Fruit fly (Drosophila melanogaster) whole organism, embryonic: ENCODE data around the gene CecB.
A peak's percentile ranks its signal among the peaks of the same experiment; 100 is the strongest.

Experiments used
- Adf1 ChIP-seq: fragments of 200-800 bp; sonication (Bioruptor generic); IDR thresholded peaks from 2 replicates; pipeline ENCODE4 v1.3.6; 2022; ENCODE audit warnings: missing biosample characterization, missing genetic modification characterization
- Antp ChIP-seq: fragments of 200-800 bp; sonication (Bioruptor generic); optimal IDR thresholded peaks from 3 replicates; lab custom pipeline; 2016; ENCODE audit warnings: missing biosample characterization, missing genetic modification characterization
- Blimp-1 ChIP-seq: fragments of 200-800 bp; sonication (Bioruptor generic); optimal IDR thresholded peaks from 3 replicates; lab custom pipeline; 2018; ENCODE audit warnings: missing biosample characterization, missing genetic modification characterization, mild to moderate bottlenecking, moderate library complexity, missing genetic modification reagents
- CG10209 ChIP-seq: fragments of 200-800 bp; sonication (Bioruptor generic); optimal IDR thresholded peaks from 3 replicates; lab custom pipeline; 2017; ENCODE audit warnings: missing biosample characterization, mild to moderate bottlenecking, missing genetic modification characterization, missing genetic modification reagents
- CG10267 ChIP-seq: fragments of 200-800 bp; sonication (Bioruptor generic); optimal IDR thresholded peaks from 2 replicates; lab custom pipeline; 2018; ENCODE audit warnings: missing biosample characterization, mild to moderate bottlenecking, missing genetic modification characterization, moderate library complexity
- CG11456 ChIP-seq: fragments of 200-800 bp; sonication (Bioruptor generic); IDR thresholded peaks from 3 replicates; pipeline ENCODE4 v1.3.6; 2022; ENCODE audit warnings: missing biosample characterization, missing genetic modification characterization
- CG12942 ChIP-seq: fragments of 200-800 bp; sonication (Bioruptor generic); optimal IDR thresholded peaks from 3 replicates; lab custom pipeline; 2016; ENCODE audit warnings: missing biosample characterization, missing genetic modification characterization
- CG1602 ChIP-seq: fragments of 200-800 bp; sonication (Bioruptor generic); optimal IDR thresholded peaks from 3 replicates; lab custom pipeline; 2016; ENCODE audit warnings: missing biosample characterization, missing genetic modification characterization
- CG1647 ChIP-seq: fragments of 200-800 bp; sonication (Bioruptor generic); optimal IDR thresholded peaks from 3 replicates; lab custom pipeline; 2016; ENCODE audit warnings: missing biosample characterization, missing genetic modification characterization
- CG17328 ChIP-seq: fragments of 200-800 bp; sonication (Bioruptor generic); IDR thresholded peaks from 2 replicates; pipeline ENCODE4 v1.3.6; 2022; ENCODE audit warnings: missing biosample characterization, missing genetic modification characterization
- CG18599 ChIP-seq: fragments of 200-800 bp; sonication (Bioruptor generic); optimal IDR thresholded peaks from 3 replicates; lab custom pipeline; 2017; ENCODE audit warnings: missing biosample characterization, missing genetic modification characterization, mild to moderate bottlenecking, moderate library complexity, missing genetic modification reagents
- CG30431 ChIP-seq: fragments of 200-800 bp; sonication (Bioruptor generic); optimal IDR thresholded peaks from 2 replicates; lab custom pipeline; 2017; ENCODE audit warnings: missing biosample characterization, missing genetic modification characterization
- CG34422 ChIP-seq: fragments of 200-800 bp; sonication (Bioruptor generic); IDR thresholded peaks from 3 replicates; pipeline ENCODE4 v1.3.6; 2022; ENCODE audit warnings: missing biosample characterization, missing genetic modification characterization
- CG3726 ChIP-seq: fragments of 200-800 bp; sonication (Bioruptor generic); IDR thresholded peaks from 3 replicates; pipeline ENCODE4, ENCODE4 v1.3.6; 2022; ENCODE audit warnings: missing biosample characterization, missing genetic modification characterization
- CG3838 ChIP-seq: fragments of 200-800 bp; sonication (Bioruptor generic); optimal IDR thresholded peaks from 3 replicates; lab custom pipeline; 2016; ENCODE audit warnings: missing biosample characterization, missing genetic modification characterization
- CG4404 ChIP-seq: fragments of 200-800 bp; sonication (Bioruptor generic); IDR thresholded peaks from 2 replicates; pipeline ENCODE4 v1.3.6; 2022; ENCODE audit warnings: missing biosample characterization, missing genetic modification characterization
- CG8359 ChIP-seq: fragments of 200-800 bp; sonication (Bioruptor generic); optimal IDR thresholded peaks from 2 replicates; lab custom pipeline; 2017; ENCODE audit warnings: missing biosample characterization, mild to moderate bottlenecking, missing genetic modification characterization, borderline replicate concordance
- CG8388 ChIP-seq: fragments of 200-800 bp; sonication (Bioruptor generic); optimal IDR thresholded peaks from 2 replicates; lab custom pipeline; 2019; ENCODE audit warnings: missing biosample characterization, mild to moderate bottlenecking, missing genetic modification characterization, moderate library complexity
- Camta ChIP-seq: fragments of 200-800 bp; sonication (Bioruptor generic); optimal IDR thresholded peaks from 2 replicates; lab custom pipeline; 2016; ENCODE audit warnings: missing biosample characterization, missing genetic modification characterization
- Chrac-16 ChIP-seq: fragments of 200-800 bp; sonication (Bioruptor generic); optimal IDR thresholded peaks from 3 replicates; lab custom pipeline; 2016; ENCODE audit warnings: missing biosample characterization, missing genetic modification characterization
- Dll ChIP-seq: fragments of 200-800 bp; sonication (Bioruptor generic); IDR thresholded peaks from 4 replicates; pipeline ENCODE4 v1.3.6; 2022; ENCODE audit warnings: missing biosample characterization, missing genetic modification characterization; ENCODE audit not compliant: partially characterized antibody
- ERR ChIP-seq: fragments of 200-800 bp; sonication (Bioruptor generic); optimal IDR thresholded peaks from 2 replicates; lab custom pipeline; 2016; ENCODE audit warnings: missing biosample characterization, missing genetic modification characterization
- Fer2 ChIP-seq: fragments of 200-800 bp; sonication (Bioruptor generic); optimal IDR thresholded peaks from 2 replicates; lab custom pipeline; 2018; ENCODE audit warnings: missing biosample characterization, mild to moderate bottlenecking, missing genetic modification characterization, moderate library complexity
- GATAe ChIP-seq: fragments of 200-800 bp; sonication (Bioruptor generic); conservative IDR thresholded peaks from 2 replicates; pipeline ENCODE4 v1.3.6; 2022; ENCODE audit warnings: missing biosample characterization, missing genetic modification characterization
- Med ChIP-seq: fragments of 200-800 bp; sonication (Bioruptor generic); peaks from one replicate; lab custom pipeline; 2016; ENCODE audit warnings: missing biosample characterization, missing genetic modification characterization, mild to moderate bottlenecking, inconsistent platforms, moderate library complexity
- Myb ChIP-seq: fragments of 200-800 bp; sonication (Bioruptor generic); optimal IDR thresholded peaks from 2 replicates; lab custom pipeline; 2016; ENCODE audit warnings: missing biosample characterization, missing genetic modification characterization
- NC2β ChIP-seq: fragments of 200-800 bp; sonication (Bioruptor generic); optimal IDR thresholded peaks from 2 replicates; lab custom pipeline; 2016; ENCODE audit warnings: missing biosample characterization, missing genetic modification characterization
- Neu2 ChIP-seq: fragments of 200-800 bp; sonication (Bioruptor generic); optimal IDR thresholded peaks from 3 replicates; lab custom pipeline; 2016; ENCODE audit warnings: missing biosample characterization, missing genetic modification characterization, borderline replicate concordance
- Ptx1 ChIP-seq: fragments of 200-800 bp; sonication (Bioruptor generic); IDR thresholded peaks from 2 replicates; pipeline ENCODE4 v1.3.6; 2022; ENCODE audit warnings: missing biosample characterization, missing genetic modification characterization
- Rfx ChIP-seq: fragments of 200-800 bp; sonication (Bioruptor generic); IDR thresholded peaks from 2 replicates; pipeline ENCODE4 v1.3.6; 2022; ENCODE audit warnings: missing biosample characterization, missing genetic modification characterization
- ap ChIP-seq: fragments of 200-800 bp; sonication (Bioruptor generic); IDR thresholded peaks from 2 replicates; pipeline ENCODE4 v1.3.6; 2022; ENCODE audit warnings: missing biosample characterization, missing genetic modification characterization
- bsh ChIP-seq, 2 experiments: fragments of 200-800 bp; sonication (Bioruptor generic); optimal IDR thresholded peaks; 2 replicates each; lab custom pipeline; 2017 to 2018; ENCODE audit warnings: mild to moderate bottlenecking in 2 of 2, missing biosample characterization in 2 of 2, missing genetic modification characterization in 2 of 2, moderate library complexity in 1 of 2
- chinmo ChIP-seq: fragments of 200-800 bp; sonication (Bioruptor generic); IDR thresholded peaks from 4 replicates; pipeline ENCODE4 v1.3.6; 2022; ENCODE audit warnings: missing biosample characterization, missing genetic modification characterization; ENCODE audit not compliant: partially characterized antibody
- croc ChIP-seq: fragments of 200-800 bp; sonication (Bioruptor generic); conservative IDR thresholded peaks from 3 replicates; pipeline ENCODE4 v1.3.6; 2022; ENCODE audit warnings: missing biosample characterization, missing genetic modification characterization
- crol ChIP-seq: fragments of 200-800 bp; sonication (Bioruptor generic); IDR thresholded peaks from 2 replicates; pipeline ENCODE4 v1.3.6; 2022; ENCODE audit warnings: missing biosample characterization, missing genetic modification characterization
- disco-r ChIP-seq: fragments of 200-800 bp; sonication (Bioruptor generic); optimal IDR thresholded peaks from 2 replicates; lab custom pipeline; 2016; ENCODE audit warnings: missing biosample characterization, missing genetic modification characterization
- en ChIP-seq: fragments of 200-800 bp; sonication (Bioruptor generic); optimal IDR thresholded peaks from 2 replicates; lab custom pipeline; 2016; ENCODE audit warnings: missing biosample characterization, missing genetic modification characterization
- eyg ChIP-seq: fragments of 200-800 bp; sonication (Bioruptor generic); optimal IDR thresholded peaks from 3 replicates; lab custom pipeline; 2016; ENCODE audit warnings: missing biosample characterization, missing genetic modification characterization
- gem ChIP-seq: fragments of 200-800 bp; sonication (Bioruptor generic); optimal IDR thresholded peaks from 2 replicates; lab custom pipeline; 2019; ENCODE audit warnings: missing biosample characterization, mild to moderate bottlenecking, missing genetic modification characterization, moderate library complexity
- gt ChIP-seq: fragments of 200-800 bp; sonication (Bioruptor generic); IDR thresholded peaks from 2 replicates; pipeline ENCODE4 v1.3.6; 2022; ENCODE audit warnings: missing biosample characterization, missing genetic modification characterization
- hth ChIP-seq: fragments of >200 bp; optimal IDR thresholded peaks from 2 replicates; lab custom pipeline; 2017; ENCODE audit warnings: inconsistent platforms
- klu ChIP-seq: fragments of 200-800 bp; sonication (Bioruptor generic); IDR thresholded peaks from 2 replicates; pipeline ENCODE4 v1.3.6; 2022; ENCODE audit warnings: missing biosample characterization, missing genetic modification characterization
- maf-S ChIP-seq: fragments of 200-800 bp; sonication (Bioruptor generic); optimal IDR thresholded peaks from 2 replicates; lab custom pipeline; 2016; ENCODE audit warnings: missing biosample characterization, missing genetic modification characterization
- onecut ChIP-seq: fragments of 200-800 bp; sonication (Bioruptor generic); IDR thresholded peaks from 2 replicates; pipeline ENCODE4 v1.3.6; 2022; ENCODE audit warnings: missing biosample characterization, missing genetic modification characterization
- org-1 ChIP-seq: fragments of 200-800 bp; sonication (Bioruptor generic); optimal IDR thresholded peaks from 2 replicates; lab custom pipeline; 2017; ENCODE audit warnings: missing biosample characterization, missing genetic modification characterization
- row ChIP-seq: fragments of 200-800 bp; sonication (Bioruptor generic); IDR thresholded peaks from 3 replicates; pipeline ENCODE4 v1.3.6; 2022; ENCODE audit warnings: missing biosample characterization, missing genetic modification characterization
- sc ChIP-seq, 3 experiments: fragments of >200 bp in 2 of 3; fragments of 200-800 bp in 1 of 3; sonication (Bioruptor generic) in 1 of 3; optimal IDR thresholded peaks; 2 replicates in 2 of 3; 3 replicates in 1 of 3; lab custom pipeline; 2017; ENCODE audit warnings: mild to moderate bottlenecking in 1 of 3, missing biosample characterization in 1 of 3, missing genetic modification characterization in 1 of 3, missing genetic modification reagents in 1 of 3
- sima ChIP-seq: fragments of 200-800 bp; sonication (Bioruptor generic); optimal IDR thresholded peaks from 2 replicates; lab custom pipeline; 2016; ENCODE audit warnings: missing biosample characterization, missing genetic modification characterization
- slp2 ChIP-seq: fragments of 200-800 bp; sonication (Bioruptor generic); optimal IDR thresholded peaks from 2 replicates; lab custom pipeline; 2016; ENCODE audit warnings: missing biosample characterization, missing genetic modification characterization
- so ChIP-seq: fragments of 200-800 bp; sonication (Bioruptor generic); IDR thresholded peaks from 3 replicates; pipeline ENCODE4 v1.3.6; 2022; ENCODE audit warnings: missing biosample characterization, missing genetic modification characterization
- sob ChIP-seq: fragments of 200-800 bp; sonication (Bioruptor generic); IDR thresholded peaks from 2 replicates; pipeline ENCODE4 v1.3.6; 2022; ENCODE audit warnings: missing biosample characterization, missing genetic modification characterization
- trem ChIP-seq: fragments of 200-800 bp; optimal IDR thresholded peaks from 3 replicates; lab custom pipeline; 2019; ENCODE audit warnings: missing biosample characterization, mild to moderate bottlenecking, missing genetic modification characterization, moderate library complexity

The CecB gene

dm6 chr3R:30195606-30196049, 18.0 kb downstream of the CecB start (continued):
- no peak for TF ChIP-seq GATAe (GFP tag; lab: Robert Waterston, UW)
- TF ChIP-seq chinmo = peak; percentile 31; the same call in 1 of the 4 replicates
- TF ChIP-seq croc = no peak
- TF ChIP-seq CG18599 (GFP tag; lab: Kevin White, UChicago) = peak; percentile 73
- no peak for TF ChIP-seq hth
- no peak for TF ChIP-seq Neu2 (GFP tag; lab: Kevin White, UChicago)
- TF ChIP-seq gem (tag; lab: Kevin White, UChicago) = peak; percentile 38
- TF ChIP-seq klu (GFP tag; lab: Robert Waterston, UW) = no peak
- TF ChIP-seq Rfx (GFP tag; lab: Robert Waterston, UW) = peak; percentile 88
- peak; percentile 30 for TF ChIP-seq Chrac-16
- peak; percentile 84 for TF ChIP-seq row (GFP tag; lab: Robert Waterston, UW)
- TF ChIP-seq CG10209 (GFP tag; lab: Kevin White, UChicago) = no peak
- TF ChIP-seq crol (GFP tag; lab: Robert Waterston, UW) = no peak
- TF ChIP-seq trem (tag; lab: Kevin White, UChicago) = no peak
- no peak for TF ChIP-seq ap (GFP tag; lab: Robert Waterston, UW)
- no peak for TF ChIP-seq onecut (GFP tag; lab: Robert Waterston, UW)
- TF ChIP-seq NC2β (GFP tag; lab: Kevin White, UChicago) = no peak
- TF ChIP-seq Camta (GFP tag; lab: Kevin White, UChicago) = no peak
- TF ChIP-seq ERR (GFP tag; lab: Kevin White, UChicago) = peak; percentile 11
- peak; percentile 86 for TF ChIP-seq Med (GFP tag; lab: Kevin White, UChicago)
- no peak for TF ChIP-seq maf-S (GFP tag; lab: Kevin White, UChicago)
- TF ChIP-seq Blimp-1 = peak; percentile 29
- TF ChIP-seq slp2 = peak; percentile 4
- TF ChIP-seq CG8388 (GFP tag; lab: Kevin White, UChicago) = no peak
- TF ChIP-seq CG30431 (GFP tag; lab: Kevin White, UChicago) = no peak
- peak in 1 of 2 experiments; percentile 15 for TF ChIP-seq bsh (GFP tag; optimal IDR thresholded peaks at IDR 0.05; lab: Kevin White, UChicago)
- no peak for TF ChIP-seq CG8359 (GFP tag; lab: Kevin White, UChicago)
- no peak for TF ChIP-seq sc (optimal IDR thresholded peaks at IDR 0.05; lab: Kevin White, UChicago)
- TF ChIP-seq sc (GFP tag; optimal IDR thresholded peaks at IDR 0.05; lab: Kevin White, UChicago) = no peak
- TF ChIP-seq Antp (GFP tag; lab: Kevin White, UChicago) = peak; percentile 47
- peak; percentile 70 for TF ChIP-seq Ptx1
- TF ChIP-seq disco-r (GFP tag; lab: Kevin White, UChicago) = no peak
- no peak for TF ChIP-seq org-1
- no peak for TF ChIP-seq gt (GFP tag; lab: Robert Waterston, UW)
- no peak for TF ChIP-seq CG3838 (GFP tag; lab: Kevin White, UChicago)
- no peak for TF ChIP-seq so (GFP tag; lab: Robert Waterston, UW)
- TF ChIP-seq sob (GFP tag; lab: Robert Waterston, UW) = peak; percentile 68
- no peak for TF ChIP-seq en (GFP tag; lab: Kevin White, UChicago)
- TF ChIP-seq CG4404 = no peak
- TF ChIP-seq CG3726 (GFP tag; lab: Robert Waterston, UW) = no peak
- peak; percentile 33 for TF ChIP-seq eyg (GFP tag; lab: Kevin White, UChicago)
- TF ChIP-seq Adf1 = peak; percentile 47
- TF ChIP-seq CG1602 (GFP tag; lab: Kevin White, UChicago) = no peak
- peak; percentile 24 for TF ChIP-seq CG12942 (GFP tag; lab: Kevin White, UChicago)
- peak; percentile 83 for TF ChIP-seq CG11456 (GFP tag; lab: Robert Waterston, UW)
- TF ChIP-seq Dll (GFP tag; lab: Robert Waterston, UW) = no peak
- TF ChIP-seq Myb = peak; percentile 42
- peak; percentile 59; the same call in 2 of the 3 replicates for TF ChIP-seq CG34422
- TF ChIP-seq Fer2 = peak; percentile 20
- no peak for TF ChIP-seq CG1647
- TF ChIP-seq CG10267 (tag; lab: Kevin White, UChicago) = no peak
- TF ChIP-seq sima (GFP tag; lab: Kevin White, UChicago) = no peak
- TF ChIP-seq CG17328 = no peak; the same call in 1 of the 2 replicates
